Worm (Caenorhabditis elegans) whole organism, L4/young adult: ENCODE results near the gene qdpr-1.

ENCODE experiments used
- W03F9.2 ChIP-seq: fragments of 150-350 bp; optimal IDR thresholded peaks from 2 replicates; lab custom pipeline; 2014; ENCODE audit warnings: missing biosample characterization, missing genetic modification characterization
- dao-5 ChIP-seq: sonication (generic microtip); optimal IDR thresholded peaks from 2 replicates; lab custom pipeline; 2016; ENCODE audit warnings: missing genotype, missing genetic modification characterization, moderate library complexity, missing compliant biosample characterization
- him-1 ChIP-seq: sonication (generic microtip); optimal IDR thresholded peaks from 2 replicates; lab custom pipeline; 2016; ENCODE audit warnings: missing genotype, missing genetic modification reagents, missing genetic modification characterization, missing compliant biosample characterization

DNA sequence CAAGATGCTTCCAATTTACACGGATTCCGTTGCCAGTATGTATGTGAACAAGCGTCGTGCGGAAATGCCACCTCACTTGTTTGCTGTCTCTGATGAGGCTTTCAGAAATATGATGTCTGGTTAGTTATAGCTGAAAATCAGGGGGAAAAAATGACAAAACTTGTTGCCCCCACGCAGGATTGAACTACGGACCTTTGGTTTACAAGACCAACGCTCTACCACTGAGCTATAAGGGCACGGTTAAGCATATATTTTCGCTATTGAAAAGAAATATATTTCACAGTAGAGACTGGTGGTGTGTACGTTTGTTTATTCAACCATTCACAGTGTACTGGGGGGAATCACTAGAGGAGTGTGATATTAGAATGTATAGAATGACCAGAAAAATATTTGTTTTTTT lies 17.5 kb downstream of the qdpr-1 start:
- TF ChIP-seq him-1 (tag; lab: Kevin White, UChicago) (no peak), W03F9.2 (tag; lab: Kevin White, UChicago) (no peak), dao-5 (tag; lab: Kevin White, UChicago) (no peak)
